Fruit fly (Drosophila melanogaster): ENCODE results near the gene repo.

repo gene

DNA sequence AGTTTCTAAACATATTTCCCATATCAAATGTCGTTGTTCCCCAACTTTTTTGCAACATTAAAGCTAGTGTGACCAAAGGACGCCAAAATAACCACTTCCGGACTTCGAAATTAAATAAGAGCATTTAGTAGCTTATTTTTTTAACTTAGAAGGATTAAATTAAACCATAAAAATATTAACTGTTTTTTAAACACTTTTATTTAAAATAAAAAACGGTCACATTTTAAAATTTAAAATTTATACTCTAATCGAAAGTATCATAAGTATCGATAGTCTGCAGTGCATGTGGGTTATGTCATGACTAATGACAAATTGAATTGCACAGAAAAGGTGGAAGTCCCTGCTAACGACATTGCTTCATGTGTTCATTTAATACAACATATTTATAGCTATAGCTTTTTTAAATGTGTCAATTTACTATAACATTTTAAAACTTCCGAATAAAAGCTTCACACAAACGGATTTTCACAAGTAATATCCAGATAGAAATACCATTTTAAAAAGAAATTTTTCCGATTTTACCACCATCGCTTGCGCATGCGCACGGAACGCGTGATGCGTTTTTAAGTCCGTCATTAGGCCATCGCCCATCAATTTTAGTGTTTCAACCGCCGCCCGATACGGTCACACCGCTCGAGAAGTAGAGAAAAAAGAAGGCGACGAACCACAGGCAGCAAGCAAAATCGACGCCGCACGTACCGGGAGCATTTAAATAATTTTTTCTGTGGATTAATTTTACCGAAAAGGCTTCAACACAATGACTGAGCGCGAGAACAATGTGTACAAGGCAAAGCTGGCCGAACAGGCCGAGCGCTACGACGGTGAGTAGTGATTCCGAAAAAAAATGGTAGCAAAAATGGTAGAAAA is 6.3 kb downstream of the repo start, which contains the start of the genes CG7156 and 14-3-3epsilon (continued):
- TF ChIP-seq CG12659 (GFP tag; optimal IDR thresholded peaks at IDR 0.05): peak; percentile 68
- TF ChIP-seq HLHmδ (GFP tag; optimal IDR thresholded peaks at IDR 0.05): peak; percentile 44
- no peak for TF ChIP-seq D19A (tag; optimal IDR thresholded peaks at IDR 0.05)
- TF ChIP-seq Med (GFP tag): peak; percentile 89
- TF ChIP-seq Mrtf (GFP tag; IDR thresholded peaks at IDR 0.05): no peak
- no peak for TF ChIP-seq Gug (GFP tag; IDR thresholded peaks at IDR 0.05)
- TF ChIP-seq her (GFP tag; optimal IDR thresholded peaks at IDR 0.05): no peak
- peak; percentile 64 for TF ChIP-seq amos (GFP tag; IDR thresholded peaks at IDR 0.05; ENCODE audit: partially characterized antibody)
- TF ChIP-seq CG15696 (tag; optimal IDR thresholded peaks at IDR 0.05): peak; percentile 2
- no peak for TF ChIP-seq sisA (GFP tag; IDR thresholded peaks at IDR 0.05)
- TF ChIP-seq caup (GFP tag; optimal IDR thresholded peaks at IDR 0.05; ENCODE audit: severe bottlenecking): no peak
- TF ChIP-seq Kr (GFP tag; optimal IDR thresholded peaks at IDR 0.05): no peak
- TF ChIP-seq sob (GFP tag; IDR thresholded peaks at IDR 0.05): peak; percentile 20; the same call in 1 of the 2 replicates
- no peak for TF ChIP-seq CG10565 (GFP tag; optimal IDR thresholded peaks at IDR 0.05)
- TF ChIP-seq nmo (GFP tag; optimal IDR thresholded peaks at IDR 0.05): peak; percentile 76
- peak; percentile 14 for TF ChIP-seq CG3838 (GFP tag; optimal IDR thresholded peaks at IDR 0.05)
- TF ChIP-seq Rx (GFP tag; IDR thresholded peaks at IDR 0.05): no peak
- TF ChIP-seq otp (GFP tag; IDR thresholded peaks at IDR 0.05): 0 out of 3 replicates have a peak, but pooled peaks have one; percentile 19
- peak; percentile 66 for TF ChIP-seq CG17568 (GFP tag; optimal IDR thresholded peaks at IDR 0.05)
- TF ChIP-seq CoRest (tag; optimal IDR thresholded peaks at IDR 0.05): peak; percentile 66
- TF ChIP-seq usp (GFP tag; optimal IDR thresholded peaks at IDR 0.05): no peak
- no peak for TF ChIP-seq Ada2b (GFP tag; IDR thresholded peaks at IDR 0.05)
- TF ChIP-seq CG18599 (GFP tag; optimal IDR thresholded peaks at IDR 0.05): peak; percentile 42
- TF ChIP-seq BEAF-32 (GFP tag; optimal IDR thresholded peaks at IDR 0.05): peak; percentile 92
- peak; percentile 45; the same call in 1 of the 2 replicates for TF ChIP-seq unc-4 (GFP tag; IDR thresholded peaks at IDR 0.05; ENCODE audit: partially characterized antibody)
- TF ChIP-seq Ptx1 (GFP tag; IDR thresholded peaks at IDR 0.05): peak; percentile 52
- TF ChIP-seq sens (GFP tag): peak; percentile 91
- TF ChIP-seq CG10274 (GFP tag; optimal IDR thresholded peaks at IDR 0.05): no peak
- peak; percentile 1 for TF ChIP-seq CG3163 (GFP tag; optimal IDR thresholded peaks at IDR 0.05)
- no peak for TF ChIP-seq org-1 (GFP tag; optimal IDR thresholded peaks at IDR 0.05)
- TF ChIP-seq CG30403 (GFP tag; optimal IDR thresholded peaks at IDR 0.05): peak; percentile 67
- no peak; the same call in 1 of the 2 replicates for TF ChIP-seq Atf6 (GFP tag; IDR thresholded peaks at IDR 0.05)
- peak; percentile 92 for TF ChIP-seq CG14710 (tag; optimal IDR thresholded peaks at IDR 0.05)
- TF ChIP-seq CG16815 (GFP tag; optimal IDR thresholded peaks at IDR 0.05): peak; percentile 9
- TF ChIP-seq CG1529 (GFP tag; optimal IDR thresholded peaks at IDR 0.05): no peak
- no peak for TF ChIP-seq cad (GFP tag; optimal IDR thresholded peaks at IDR 0.05)
- TF ChIP-seq Atf-2 (GFP tag; optimal IDR thresholded peaks at IDR 0.05): no peak
- TF ChIP-seq CG9932 (GFP tag; IDR thresholded peaks at IDR 0.05): 0 out of 2 replicates have a peak, but pooled peaks have one; percentile 3
- peak; percentile 23 for TF ChIP-seq Mad (GFP tag; optimal IDR thresholded peaks at IDR 0.05)
- TF ChIP-seq NfI (GFP tag; optimal IDR thresholded peaks at IDR 0.05): peak; percentile 47
- no peak for TF ChIP-seq tio (GFP tag; optimal IDR thresholded peaks at IDR 0.05)
- TF ChIP-seq emc (GFP tag; optimal IDR thresholded peaks at IDR 0.05): no peak
- no peak for TF ChIP-seq CG6654 (GFP tag; optimal IDR thresholded peaks at IDR 0.05)
- TF ChIP-seq CG14050 (GFP tag; IDR thresholded peaks at IDR 0.05): no peak
- TF ChIP-seq HmgD (GFP tag; optimal IDR thresholded peaks at IDR 0.05): no peak
- peak; percentile 60 for TF ChIP-seq knrl (GFP tag; IDR thresholded peaks at IDR 0.05; ENCODE audit: partially characterized antibody)
- TF ChIP-seq CG1832 (GFP tag; optimal IDR thresholded peaks at IDR 0.05): no peak
- TF ChIP-seq kah (GFP tag; optimal IDR thresholded peaks at IDR 0.05): no peak
- TF ChIP-seq CG11247 (GFP tag; IDR thresholded peaks at IDR 0.05): no peak
